Worm (Caenorhabditis elegans) whole organism, L1 larva: ENCODE data around the gene col-78.
A peak's percentile ranks its signal among the peaks of the same experiment; 100 is the strongest.

Source experiments
- C16A3.4 ChIP-seq: fragments of 150-350 bp; optimal IDR thresholded peaks from 2 replicates; lab custom pipeline; 2014; ENCODE audit warnings: missing biosample characterization, missing genetic modification characterization
- Y116A8C.19 ChIP-seq: sonication (generic microtip); optimal IDR thresholded peaks from 2 replicates; lab custom pipeline; 2016; ENCODE audit warnings: missing compliant biosample characterization, missing genetic modification characterization, borderline replicate concordance
- aly-2 ChIP-seq: fragments of 150-350 bp; optimal IDR thresholded peaks from 2 replicates; lab custom pipeline; 2014; ENCODE audit warnings: missing biosample characterization, missing genetic modification characterization
- blmp-1 ChIP-seq: fragments of 150-350 bp; optimal IDR thresholded peaks from 2 replicates; lab custom pipeline; 2014; ENCODE audit warnings: missing biosample characterization, missing genetic modification characterization
- ceh-8 ChIP-seq: fragments of 200-800 bp; sonication (Bioruptor generic); optimal IDR thresholded peaks from 2 replicates; lab custom pipeline; 2018; ENCODE audit warnings: mild to moderate bottlenecking, missing genetic modification characterization, moderate library complexity, missing compliant biosample characterization
- ceh-88 ChIP-seq: fragments of 200-800 bp; sonication (Bioruptor generic); IDR thresholded peaks from 2 replicates; pipeline ENCODE4 v1.3.6; 2022; ENCODE audit warnings: missing genetic modification characterization, missing compliant biosample characterization
- ceh-90 ChIP-seq: sonication (generic microtip); optimal IDR thresholded peaks from 2 replicates; lab custom pipeline; 2016; ENCODE audit warnings: missing genetic modification characterization, missing compliant biosample characterization
- ces-1 ChIP-seq: fragments of 150-350 bp; optimal IDR thresholded peaks from 2 replicates; lab custom pipeline; 2014; ENCODE audit warnings: missing biosample characterization, missing genetic modification reagents, missing genetic modification characterization
- dsc-1 ChIP-seq: sonication (generic microtip); optimal IDR thresholded peaks from 2 replicates; lab custom pipeline; 2016; ENCODE audit warnings: mild to moderate bottlenecking, missing genetic modification characterization, missing compliant biosample characterization
- efl-1 ChIP-seq, 4 experiments: fragments of 150-350 bp; optimal IDR thresholded peaks in 3 of 4; peaks in 1 of 4; 1 replicate in 1 of 4; 2 replicates in 3 of 4; lab custom pipeline; 2014; ENCODE audit warnings: missing biosample characterization in 2 of 4, missing genetic modification characterization in 2 of 4, missing genetic modification reagents in 2 of 4
- egl-13 ChIP-seq: sonication (generic microtip); optimal IDR thresholded peaks from 2 replicates; lab custom pipeline; 2016; ENCODE audit warnings: missing genotype, missing genetic modification reagents, missing genetic modification characterization, missing compliant biosample characterization
- egl-27 ChIP-seq, 2 experiments: fragments of 150-350 bp in 1 of 2; sonication (generic microtip); optimal IDR thresholded peaks; 3 replicates each; lab custom pipeline; 2017 to 2018; ENCODE audit warnings: missing biosample characterization in 2 of 2, missing genetic modification characterization in 2 of 2, missing genetic modification reagents in 2 of 2
- fkh-10 ChIP-seq: sonication (generic microtip); optimal IDR thresholded peaks from 2 replicates; lab custom pipeline; 2017; ENCODE audit warnings: missing biosample characterization, missing genetic modification reagents, missing genetic modification characterization
- fkh-4 ChIP-seq: sonication (generic microtip); optimal IDR thresholded peaks from 2 replicates; lab custom pipeline; 2016; ENCODE audit warnings: missing compliant biosample characterization, missing genetic modification characterization, borderline replicate concordance
- fkh-8 ChIP-seq: sonication (generic microtip); optimal IDR thresholded peaks from 2 replicates; lab custom pipeline; 2016; ENCODE audit warnings: mild to moderate bottlenecking, missing genetic modification characterization, missing compliant biosample characterization
- irx-1 ChIP-seq: sonication (generic microtip); optimal IDR thresholded peaks from 2 replicates; lab custom pipeline; 2016; ENCODE audit warnings: missing genetic modification characterization, missing compliant biosample characterization
- isw-1 ChIP-seq: fragments of 200-800 bp; sonication (Bioruptor generic); IDR thresholded peaks from 2 replicates; pipeline ENCODE4 v1.3.6; 2022; ENCODE audit warnings: missing genetic modification characterization, missing compliant biosample characterization
- lin-13 ChIP-seq: fragments of 150-350 bp; optimal IDR thresholded peaks from 2 replicates; lab custom pipeline; 2014; ENCODE audit warnings: missing biosample characterization, missing genetic modification reagents, missing genetic modification characterization
- lin-14 ChIP-seq: fragments of 200-800 bp; sonication (Bioruptor generic); optimal IDR thresholded peaks from 2 replicates; lab custom pipeline; 2018; ENCODE audit warnings: mild to moderate bottlenecking, missing genetic modification characterization, moderate library complexity, missing compliant biosample characterization
- lin-35 ChIP-seq, 2 experiments: fragments of 150-350 bp; optimal IDR thresholded peaks; 2 replicates each; lab custom pipeline; 2014; ENCODE audit warnings: missing biosample characterization in 2 of 2, missing genetic modification characterization in 2 of 2, missing genetic modification reagents in 2 of 2
- lir-3 ChIP-seq: sonication (generic microtip); optimal IDR thresholded peaks from 2 replicates; lab custom pipeline; 2016; ENCODE audit warnings: mild to moderate bottlenecking, missing genetic modification characterization, moderate library complexity, missing compliant biosample characterization; ENCODE audit not compliant: poor library complexity
- mdl-1 ChIP-seq, 2 experiments: fragments of 150-350 bp; optimal IDR thresholded peaks; 2 replicates each; lab custom pipeline; 2014 to 2017; ENCODE audit warnings: missing biosample characterization in 2 of 2, missing genetic modification characterization in 2 of 2, inconsistent platforms in 1 of 2
- nhr-11 ChIP-seq: fragments of 150-350 bp; optimal IDR thresholded peaks from 2 replicates; lab custom pipeline; 2014; ENCODE audit warnings: missing biosample characterization, missing genetic modification characterization
- nhr-12 ChIP-seq: sonication (generic microtip); optimal IDR thresholded peaks from 2 replicates; lab custom pipeline; 2017; ENCODE audit warnings: missing biosample characterization, missing genetic modification characterization
- nhr-20 ChIP-seq: sonication (generic microtip); optimal IDR thresholded peaks from 2 replicates; lab custom pipeline; 2016; ENCODE audit warnings: mild to moderate bottlenecking, missing genetic modification characterization, missing compliant biosample characterization
- nhr-47 ChIP-seq: sonication (generic microtip); optimal IDR thresholded peaks from 2 replicates; lab custom pipeline; 2016; ENCODE audit warnings: mild to moderate bottlenecking, missing genetic modification characterization, moderate library complexity, missing compliant biosample characterization
- nhr-71 ChIP-seq: sonication (generic microtip); optimal IDR thresholded peaks from 2 replicates; lab custom pipeline; 2016; ENCODE audit warnings: mild to moderate bottlenecking, missing genetic modification characterization, moderate library complexity, missing compliant biosample characterization
- nhr-76 ChIP-seq: sonication (generic microtip); optimal IDR thresholded peaks from 2 replicates; lab custom pipeline; 2017; ENCODE audit warnings: missing biosample characterization, missing genetic modification characterization
- nhr-77 ChIP-seq: fragments of 150-350 bp; optimal IDR thresholded peaks from 2 replicates; lab custom pipeline; 2014; ENCODE audit warnings: missing biosample characterization, missing genetic modification characterization
- nhr-85 ChIP-seq: sonication (generic microtip); peaks from one replicate; lab custom pipeline; 2016; ENCODE audit warnings: missing genetic modification characterization, inconsistent platforms, missing compliant biosample characterization
- pag-3 ChIP-seq: sonication (generic microtip); optimal IDR thresholded peaks from 2 replicates; lab custom pipeline; 2017; ENCODE audit warnings: missing genetic modification characterization, mild to moderate bottlenecking, missing compliant biosample characterization, antibody characterized with exemption, borderline replicate concordance; ENCODE audit not compliant: insufficient read depth
- pqm-1 ChIP-seq: sonication (generic microtip); optimal IDR thresholded peaks from 3 replicates; lab custom pipeline; 2017; ENCODE audit warnings: missing biosample characterization, missing genetic modification characterization
- skn-1 ChIP-seq: fragments of 150-350 bp; optimal IDR thresholded peaks from 2 replicates; lab custom pipeline; 2014; ENCODE audit warnings: missing biosample characterization, missing genetic modification characterization
- sox-4 ChIP-seq: sonication (generic microtip); optimal IDR thresholded peaks from 2 replicates; lab custom pipeline; 2016; ENCODE audit warnings: missing genetic modification characterization, missing compliant biosample characterization
- swsn-7 ChIP-seq: sonication (generic microtip); optimal IDR thresholded peaks from 2 replicates; lab custom pipeline; 2016; ENCODE audit warnings: missing genetic modification characterization, missing compliant biosample characterization
- unc-30 ChIP-seq: sonication (generic microtip); optimal IDR thresholded peaks from 2 replicates; lab custom pipeline; 2017; ENCODE audit warnings: missing biosample characterization, missing genetic modification characterization
- unc-86 ChIP-seq: sonication (generic microtip); optimal IDR thresholded peaks from 2 replicates; lab custom pipeline; 2016; ENCODE audit warnings: missing genetic modification characterization, missing compliant biosample characterization
- xbp-1 ChIP-seq: sonication (generic microtip); optimal IDR thresholded peaks from 2 replicates; lab custom pipeline; 2016; ENCODE audit warnings: missing genetic modification characterization, missing compliant biosample characterization

col-78 gene

ce11 chrII:9120329-9120728 lies 32.0 kb upstream of the col-78 start (continued):
- TF ChIP-seq mdl-1 (tag; optimal IDR thresholded peaks at IDR 0.05; lab: Kevin White, UChicago) (no peak), ceh-8 (GFP tag; lab: Kevin White, UChicago) (no peak), sox-4 (tag; lab: Kevin White, UChicago) (peak; percentile 28)

- peak; percentile 8 for TF ChIP-seq fkh-10
- peak; percentile 55 for TF ChIP-seq lin-14
- TF ChIP-seq egl-27 (tag; optimal IDR thresholded peaks at IDR 0.05; lab: Kevin White, UChicago) = no peak
- TF ChIP-seq aly-2 (tag; lab: Kevin White, UChicago) = no peak
- TF ChIP-seq nhr-11 (tag; lab: Kevin White, UChicago) = no peak
- peak; percentile 57 for TF ChIP-seq unc-86 (tag; lab: Kevin White, UChicago)
- no peak for TF ChIP-seq unc-30 (tag; lab: Kevin White, UChicago)
- TF ChIP-seq lin-13 (GFP tag; lab: Kevin White, UChicago) = no peak
- TF ChIP-seq ceh-88 = no peak
- no peak for TF ChIP-seq efl-1 (optimal IDR thresholded peaks at IDR 0.05; lab: Kevin White, UChicago)
- peak in 1 of 2 experiments; percentile 55 for TF ChIP-seq efl-1 (GFP tag; optimal IDR thresholded peaks at IDR 0.05 in 1 of 2; lab: Kevin White, UChicago)
- peak; percentile 53 for TF ChIP-seq nhr-47 (tag; lab: Kevin White, UChicago)
- no peak for TF ChIP-seq irx-1 (tag; lab: Kevin White, UChicago)
- no peak for TF ChIP-seq swsn-7 (tag; lab: Kevin White, UChicago)
- TF ChIP-seq dsc-1 (tag; lab: Kevin White, UChicago) = peak; percentile 42
- TF ChIP-seq nhr-71 (tag; lab: Kevin White, UChicago) = peak; percentile 47
- no peak for TF ChIP-seq Y116A8C.19 (tag; lab: Kevin White, UChicago)
- peak; percentile 75 for TF ChIP-seq fkh-8
These were observed 31.3 kb upstream of the col-78 start for ce11 chrII:9120813-9121554.

ce11 chrII:9124353-9124752 lies 28.0 kb upstream of the col-78 start:
- TF ChIP-seq ces-1 (GFP tag; lab: Kevin White, UChicago) (no peak), nhr-85 (tag; lab: Kevin White, UChicago) (peak; percentile 69), nhr-20 (tag; lab: Kevin White, UChicago) (no peak)

- TF ChIP-seq C16A3.4 (tag; lab: Kevin White, UChicago) = no peak
- no peak for TF ChIP-seq nhr-77 (tag; lab: Kevin White, UChicago)
- TF ChIP-seq isw-1 = no peak
- no peak for TF ChIP-seq skn-1 (tag; lab: Kevin White, UChicago)
- no peak for TF ChIP-seq pag-3
- TF ChIP-seq lin-35 (GFP tag; optimal IDR thresholded peaks at IDR 0.05; lab: Kevin White, UChicago) = no peak
- TF ChIP-seq Y116A8C.19 (tag; lab: Kevin White, UChicago) = no peak
- TF ChIP-seq xbp-1 (tag; lab: Kevin White, UChicago) = no peak
- no peak for TF ChIP-seq egl-13 (tag; lab: Kevin White, UChicago)
- no peak for TF ChIP-seq lir-3 (tag; lab: Kevin White, UChicago)
- no peak for TF ChIP-seq nhr-76
- TF ChIP-seq ceh-90 (tag; lab: Kevin White, UChicago) = no peak
- no peak for TF ChIP-seq fkh-4 (tag; lab: Kevin White, UChicago)
- no peak for TF ChIP-seq nhr-12
- TF ChIP-seq blmp-1 (tag; lab: Kevin White, UChicago) = no peak
- TF ChIP-seq mdl-1 (tag; optimal IDR thresholded peaks at IDR 0.05; lab: Kevin White, UChicago) = no peak
- no peak for TF ChIP-seq lin-13 (GFP tag; lab: Kevin White, UChicago)
- TF ChIP-seq pqm-1 = no peak
- no peak for TF ChIP-seq swsn-7 (tag; lab: Kevin White, UChicago)
- no peak for TF ChIP-seq ceh-8 (GFP tag; lab: Kevin White, UChicago)
These were observed 27.3 kb upstream of the col-78 start for ce11 chrII:9125007-9125406.
